Worm (Caenorhabditis elegans): ENCODE measurements around the gene F35C5.12.
A peak's percentile ranks its signal among the peaks of the same experiment; 100 is the strongest.

Gene F35C5.12

DNA sequence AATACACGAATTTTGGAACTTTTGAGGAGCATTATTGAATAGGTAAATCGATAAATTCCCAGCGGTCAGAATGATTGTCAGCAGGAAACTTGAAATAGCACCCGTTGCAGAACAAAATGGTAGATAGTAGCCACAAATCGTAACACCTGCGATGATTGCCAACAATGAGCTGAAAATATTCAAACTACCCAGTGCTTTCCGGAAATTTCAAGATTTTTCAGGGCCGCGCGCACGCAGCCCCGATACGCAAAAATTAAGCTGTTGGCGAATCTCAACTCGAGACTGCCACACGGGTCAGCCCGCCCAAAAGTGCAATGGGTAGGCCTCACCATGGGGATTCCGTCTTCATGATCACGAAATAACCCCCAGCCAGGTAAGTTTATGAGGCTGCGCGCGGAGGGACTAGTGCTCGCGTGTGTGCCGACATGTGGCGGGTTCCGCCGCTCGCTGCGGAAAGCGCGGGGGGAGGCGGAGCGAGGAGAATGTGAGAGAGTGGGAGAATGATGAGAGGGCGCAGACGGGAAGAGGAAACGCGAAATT, 30.3 kb upstream of the F35C5.12 start (continued):
- TF ChIP-seq rpc-1 (optimal IDR thresholded peaks at IDR 0.05) (peak; percentile 38), rpc-1 (tag; optimal IDR thresholded peaks at IDR 0.05) (peak; percentile 18), snpc-4 (GFP tag; optimal IDR thresholded peaks at IDR 0.05) (peak; percentile 98), snpc-4 (tag; optimal IDR thresholded peaks at IDR 0.05) (peak; percentile 99 to 100 (median 99)), tbx-9 (tag; optimal IDR thresholded peaks at IDR 0.05; ENCODE audit: borderline replicate concordance) (peak; percentile 76), fkh-3 (tag; optimal IDR thresholded peaks at IDR 0.05) (peak; percentile 92), D2030.7 (GFP tag; IDR thresholded peaks at IDR 0.05) (peak; percentile 99), F10E7.11 (tag; optimal IDR thresholded peaks at IDR 0.05) (peak; percentile 98), K12H6.12 (tag; optimal IDR thresholded peaks at IDR 0.05) (peak; percentile 89), tlf-1 (GFP tag; optimal IDR thresholded peaks at IDR 0.05) (peak; percentile 95), F22D6.2 (tag; optimal IDR thresholded peaks at IDR 0.05) (peak; percentile 86), hrde-1 (tag; optimal IDR thresholded peaks at IDR 0.05; ENCODE audit: borderline replicate concordance) (peak; percentile 96), rec-8 (tag; optimal IDR thresholded peaks at IDR 0.05) (peak; percentile 82 to 98), attf-3 (GFP tag; conservative IDR thresholded peaks at IDR 0.05) (peak; percentile 82; the same call in 1 of the 2 replicates), unc-130 (GFP tag; optimal IDR thresholded peaks at IDR 0.05) (peak; percentile 92), sdz-38 (tag; optimal IDR thresholded peaks at IDR 0.05) (peak; percentile 71), athp-1 (tag; optimal IDR thresholded peaks at IDR 0.05) (peak; percentile 94), Y53G8AR.9 (GFP tag; conservative IDR thresholded peaks at IDR 0.05) (peak; percentile 93), B0035.1 (tag; optimal IDR thresholded peaks at IDR 0.05) (peak; percentile 89), F49E8.2 (tag; optimal IDR thresholded peaks at IDR 0.05; ENCODE audit: insufficient read depth) (peak; percentile 96), pha-4 (tag; optimal IDR thresholded peaks at IDR 0.05) (no peak), T26A5.8 (tag; optimal IDR thresholded peaks at IDR 0.05) (peak; percentile 52), lir-1 (GFP tag; conservative IDR thresholded peaks at IDR 0.05) (peak; percentile 81), lsl-1 (GFP tag; optimal IDR thresholded peaks at IDR 0.05) (peak; percentile 88), lsy-27 (tag; optimal IDR thresholded peaks at IDR 0.05; ENCODE audit: borderline replicate concordance, insufficient read depth) (peak; percentile 73), B0336.3 (GFP tag; IDR thresholded peaks at IDR 0.05) (peak; percentile 100), ztf-28 (GFP tag; IDR thresholded peaks at IDR 0.05) (peak; percentile 90), ets-4 (GFP tag; optimal IDR thresholded peaks at IDR 0.05) (peak; percentile 97), B0019.2 (GFP tag; conservative IDR thresholded peaks at IDR 0.05) (peak; percentile 76), cebp-1 (GFP tag; IDR thresholded peaks at IDR 0.05) (no peak; the same call in none of the 2 replicates), cebp-1 (tag; optimal IDR thresholded peaks at IDR 0.05) (peak; percentile 93), madf-8 (GFP tag; conservative IDR thresholded peaks at IDR 0.05) (peak; percentile 73), ceh-27 (GFP tag; optimal IDR thresholded peaks at IDR 0.05) (peak; percentile 86), hmg-1.2 (GFP tag; IDR thresholded peaks at IDR 0.05) (peak; percentile 99), nfyb-1 (GFP tag; IDR thresholded peaks at IDR 0.05) (peak; percentile 97), Y79H2A.3 (GFP tag; conservative IDR thresholded peaks at IDR 0.05) (peak; percentile 79), bed-2 (GFP tag; IDR thresholded peaks at IDR 0.05) (peak; percentile 64; the same call in 1 of the 2 replicates), akir-1 (GFP tag; optimal IDR thresholded peaks at IDR 0.05) (peak; percentile 69), aptf-3 (GFP tag; IDR thresholded peaks at IDR 0.05) (0 out of 2 replicates have a peak, but pooled peaks have one; percentile 39), nhr-179 (tag; optimal IDR thresholded peaks at IDR 0.05) (peak; percentile 40), ceh-79 (tag; optimal IDR thresholded peaks at IDR 0.05) (peak; percentile 84), zim-3 (tag; optimal IDR thresholded peaks at IDR 0.05) (peak; percentile 87), bed-1 (GFP tag; IDR thresholded peaks at IDR 0.05) (0 out of 2 replicates have a peak, but pooled peaks have one; percentile 45), dpff-1 (tag; optimal IDR thresholded peaks at IDR 0.05) (peak; percentile 95), mxl-1 (tag; optimal IDR thresholded peaks at IDR 0.05) (peak; percentile 90), F55B11.4 (tag; optimal IDR thresholded peaks at IDR 0.05; ENCODE audit: borderline replicate concordance, insufficient read depth) (no peak), mel-28 (tag; optimal IDR thresholded peaks at IDR 0.05; ENCODE audit: borderline replicate concordance) (peak; percentile 92)

Data from whole organism, young adult.